Fruit fly (Drosophila melanogaster) whole organism, pupa: ENCODE data around the gene CG9150.

Source experiments
- CG15710 ChIP-seq: fragments of 200-800 bp; sonication (Bioruptor generic); optimal IDR thresholded peaks from 2 replicates; lab custom pipeline; 2018; ENCODE audit warnings: missing biosample characterization, mild to moderate bottlenecking, missing genetic modification characterization, moderate library complexity
- CG8159 ChIP-seq: fragments of 200-800 bp; sonication (Bioruptor generic); optimal IDR thresholded peaks from 3 replicates; lab custom pipeline; 2018; ENCODE audit warnings: missing biosample characterization, mild to moderate bottlenecking, missing genetic modification characterization, moderate library complexity
- CG9948 ChIP-seq: fragments of 200-800 bp; sonication (Bioruptor generic); optimal IDR thresholded peaks from 2 replicates; lab custom pipeline; 2018; ENCODE audit warnings: missing biosample characterization, mild to moderate bottlenecking, missing genetic modification characterization, moderate library complexity

- TF ChIP-seq CG15710 (tag; lab: Kevin White, UChicago) (no peak), CG8159 (tag; lab: Kevin White, UChicago) (no peak), CG9948 (tag; lab: Kevin White, UChicago) (no peak)
These were observed 23.9 kb upstream of the CG9150 start for dm6 chr2L:6092300-6092699.
